Fruit fly (Drosophila melanogaster) whole organism, larva: ENCODE results near the gene Taf10b.

ENCODE experiments used
- noc ChIP-seq: fragments of 200-800 bp; sonication (Bioruptor generic); optimal IDR thresholded peaks from 3 replicates; lab custom pipeline; 2019; ENCODE audit warnings: missing biosample characterization, mild to moderate bottlenecking, missing genetic modification characterization, moderate library complexity

Taf10b gene

DNA sequence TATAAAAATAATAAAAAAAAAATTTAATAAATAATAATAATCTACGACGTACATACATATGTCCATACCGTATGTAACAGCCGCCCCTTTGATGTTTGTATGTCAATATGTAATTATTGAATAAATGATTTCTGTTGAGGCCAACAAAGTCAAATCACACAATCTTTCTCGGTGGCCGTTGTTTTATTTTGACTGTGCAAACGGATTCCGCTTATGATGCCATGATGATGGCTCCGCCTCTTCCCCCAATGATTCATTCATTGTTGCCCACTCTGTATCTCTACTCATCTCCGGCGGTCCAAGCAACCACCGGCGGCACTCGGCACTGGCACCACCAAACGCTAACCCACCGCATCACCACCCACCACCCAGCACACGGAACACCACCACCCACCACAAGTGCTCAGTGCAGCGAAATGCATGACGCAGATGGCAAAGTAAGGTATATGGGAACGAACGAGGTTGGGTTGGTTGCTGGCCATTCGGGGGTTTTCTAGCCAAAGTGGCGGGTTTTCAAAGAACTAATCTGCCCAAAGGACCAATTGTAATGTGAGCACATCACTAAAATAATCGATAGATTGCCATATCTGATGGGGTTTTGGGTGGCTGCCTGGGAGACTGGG, 18.4 kb downstream of the Taf10b start:
- TF ChIP-seq noc (tag; lab: Kevin White, UChicago): no peak

DNA sequence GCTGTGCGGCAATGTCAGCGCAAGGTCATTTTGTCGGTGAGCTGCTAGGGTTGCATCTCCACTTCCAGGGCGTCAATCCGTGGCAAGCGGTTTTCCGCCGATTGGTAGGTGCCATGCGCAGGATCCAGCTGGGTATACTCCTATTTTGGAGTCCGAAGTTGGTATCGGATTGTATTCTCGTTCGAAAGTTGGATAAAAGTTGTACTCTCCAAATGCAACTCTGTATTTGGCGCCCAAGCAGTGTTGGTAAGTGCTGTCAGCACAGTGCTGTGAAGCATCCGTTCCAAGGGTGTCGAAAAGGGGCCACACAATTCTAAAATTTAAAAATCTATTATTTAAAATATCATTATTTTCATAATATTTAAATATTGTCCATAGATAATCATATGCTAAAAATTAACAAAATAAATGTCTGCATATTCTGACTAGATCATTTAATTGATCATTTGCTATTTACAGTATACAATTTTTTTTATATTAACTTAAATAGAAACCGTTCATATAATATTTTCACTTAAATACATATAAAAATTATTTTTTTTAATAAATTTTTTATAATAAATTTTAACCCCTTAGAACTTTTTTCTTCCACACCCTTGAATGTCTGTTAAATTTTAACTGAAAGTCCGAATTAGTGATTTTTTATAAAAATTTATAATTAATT, 19.0 kb downstream of the Taf10b start:
- TF ChIP-seq noc (tag; lab: Kevin White, UChicago): peak; percentile 93

DNA sequence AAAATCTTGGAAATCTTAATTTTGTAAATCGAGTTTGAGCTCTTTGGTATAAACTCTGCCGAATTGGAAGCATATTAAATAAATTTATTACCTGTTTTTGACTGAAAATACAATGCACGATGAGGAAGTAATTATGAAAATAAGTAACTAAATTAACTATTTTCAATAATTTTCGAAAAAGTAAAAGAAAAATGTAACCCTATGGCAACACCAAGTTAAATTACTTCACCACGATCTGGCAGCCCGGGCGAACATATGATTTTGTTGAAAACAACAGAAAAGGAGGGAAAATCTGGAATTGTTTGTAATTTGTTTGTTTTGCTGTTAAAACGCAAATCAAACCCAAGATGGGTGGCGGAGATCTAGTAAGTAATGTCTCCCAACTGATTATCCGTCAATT, 22.8 kb downstream of the Taf10b start, which contains the start of the genes CG9961 and Cwc25:
TSS of gene CG9961 (minus strand) at position 83 of the 400 bp plus-strand sequence.
TSS of gene Cwc25 (plus strand) at position 247 of the 400 bp plus-strand sequence.
- no peak for TF ChIP-seq noc (tag; lab: Kevin White, UChicago)

DNA sequence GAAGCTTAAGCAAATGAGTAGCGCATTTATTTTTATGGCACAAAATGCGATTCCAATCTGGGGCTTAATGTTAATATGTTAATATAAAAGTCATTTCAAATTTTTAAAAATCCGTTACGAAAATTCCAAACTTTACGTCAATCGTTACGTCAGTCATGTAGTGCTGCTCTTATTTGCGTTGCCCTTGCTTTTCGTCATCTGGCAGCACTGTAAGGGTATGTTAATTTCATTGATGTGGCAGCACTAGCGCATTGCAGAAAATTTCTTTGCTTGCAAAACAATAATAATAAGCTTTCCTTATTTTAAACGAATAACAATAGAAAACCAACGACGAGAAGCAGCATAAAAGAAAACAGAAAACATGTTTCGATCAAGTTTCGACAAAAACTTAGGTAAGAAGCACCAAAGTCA, 27.8 kb downstream of the Taf10b start, which contains the start of gene Hrs:
TSS of gene Hrs (plus strand) at position 167 of the 411 bp plus-strand sequence.
- TF ChIP-seq noc (tag; lab: Kevin White, UChicago): no peak

DNA sequence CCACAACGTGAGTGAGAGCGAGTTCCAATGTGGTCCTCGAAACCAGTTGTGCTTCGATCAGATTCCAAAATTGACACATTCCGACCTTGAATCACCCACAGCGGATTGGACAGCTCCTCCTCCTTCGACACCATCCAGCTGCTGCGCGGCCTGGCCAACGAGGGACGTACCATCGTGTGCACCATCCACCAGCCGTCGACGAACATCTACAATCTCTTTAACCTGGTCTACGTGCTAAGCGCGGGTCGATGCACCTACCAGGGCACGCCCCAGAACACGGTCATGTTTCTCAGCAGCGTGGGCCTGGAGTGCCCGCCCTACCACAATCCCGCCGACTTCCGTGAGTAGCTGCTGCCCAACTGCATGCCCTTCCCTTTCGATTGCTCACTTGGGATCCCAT, 30.1 kb downstream of the Taf10b start:
- TF ChIP-seq noc (tag; lab: Kevin White, UChicago): no peak

DNA sequence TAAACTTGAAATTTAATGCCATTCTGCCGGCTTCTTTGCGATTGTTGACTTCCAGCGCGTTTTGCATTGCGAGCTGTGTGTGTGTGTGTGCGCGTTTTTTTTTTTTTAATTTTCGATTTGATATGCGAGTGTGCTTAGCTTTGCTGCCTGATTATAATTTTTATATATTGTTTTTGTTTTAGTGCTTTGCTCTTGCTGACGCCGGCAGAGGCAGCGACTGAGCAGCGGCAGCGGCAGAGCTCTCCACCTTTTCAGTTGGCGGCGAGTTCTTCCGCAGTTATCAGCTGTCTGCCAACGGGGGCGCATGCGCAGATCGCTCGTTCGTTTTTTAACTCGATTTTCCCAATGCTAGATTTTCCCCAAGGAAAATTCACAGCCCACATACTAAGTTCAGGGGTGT, 32.1 kb downstream of the Taf10b start:
- no peak for TF ChIP-seq noc (tag; lab: Kevin White, UChicago)

DNA sequence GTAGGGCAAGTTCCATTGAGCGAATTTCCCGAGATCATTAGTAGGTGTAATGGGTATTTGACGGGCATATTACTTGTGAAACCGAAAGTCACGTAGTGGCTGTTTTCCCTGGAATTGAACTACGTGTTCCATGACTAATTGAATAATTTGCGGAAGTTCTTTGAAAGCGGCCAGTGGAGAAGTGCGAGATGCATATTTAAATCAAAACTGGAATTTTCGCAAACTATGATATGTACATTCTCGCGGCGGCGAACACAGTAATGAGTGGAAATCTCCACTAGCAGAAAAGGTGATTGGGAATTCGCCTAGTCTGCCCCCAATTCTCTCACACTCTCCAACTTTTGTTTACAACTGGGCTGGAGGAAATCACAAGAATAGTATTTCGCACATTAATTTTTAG, 32.7 kb downstream of the Taf10b start:
- TF ChIP-seq noc (tag; lab: Kevin White, UChicago): no peak

DNA sequence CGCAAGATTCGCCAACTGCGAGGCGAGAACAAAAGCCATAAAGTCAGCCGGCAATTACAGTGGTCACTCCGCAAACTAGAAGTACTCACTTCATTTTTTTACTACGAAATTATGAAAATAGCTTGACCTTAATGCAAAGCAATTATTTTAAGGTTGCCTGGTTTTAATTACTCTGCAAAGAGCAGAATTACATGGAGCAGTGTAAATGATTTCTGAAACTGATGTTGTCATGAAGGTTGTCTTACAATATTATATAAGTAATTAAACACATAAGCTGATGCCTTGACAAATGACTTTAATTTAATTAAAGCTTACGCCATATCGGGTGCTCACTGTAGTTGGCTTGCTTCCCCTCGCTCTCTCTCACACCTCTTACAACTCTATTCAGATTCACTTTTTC, 33.4 kb downstream of the Taf10b start:
- TF ChIP-seq noc (tag; lab: Kevin White, UChicago): peak; percentile 90

DNA sequence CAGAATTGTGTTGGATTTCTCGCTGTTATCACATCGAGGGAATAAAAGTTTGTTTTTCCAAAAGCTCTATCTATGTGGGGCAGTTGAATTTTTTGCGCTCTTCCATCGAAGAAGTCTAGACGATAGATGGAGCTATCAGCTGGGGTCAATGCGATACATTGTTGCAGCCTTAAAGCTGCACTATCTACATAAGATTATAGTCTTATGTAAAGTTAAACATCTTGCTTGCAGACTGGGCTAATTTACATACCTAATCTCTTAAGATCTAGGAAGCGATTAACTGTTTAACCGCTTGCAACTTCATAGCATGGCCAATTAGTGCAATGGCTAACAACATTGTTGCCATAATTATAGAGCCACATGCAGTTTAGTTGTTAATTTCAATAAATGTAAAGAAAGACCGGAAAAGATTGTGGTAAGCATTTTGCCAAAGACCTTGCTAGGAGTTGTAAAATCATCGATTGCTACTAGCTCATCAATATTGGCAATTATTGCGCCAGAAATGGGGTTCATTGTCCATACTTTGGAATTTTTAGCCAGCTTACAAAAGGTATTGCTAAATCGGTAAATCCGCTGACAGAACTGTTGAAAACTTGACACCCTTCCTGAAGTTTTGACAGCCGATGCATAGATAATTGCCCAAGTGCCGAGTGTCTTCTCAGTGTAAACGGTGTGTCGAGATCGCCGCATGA, 35.4 kb downstream of the Taf10b start:
- no peak for TF ChIP-seq noc (tag; lab: Kevin White, UChicago)

DNA sequence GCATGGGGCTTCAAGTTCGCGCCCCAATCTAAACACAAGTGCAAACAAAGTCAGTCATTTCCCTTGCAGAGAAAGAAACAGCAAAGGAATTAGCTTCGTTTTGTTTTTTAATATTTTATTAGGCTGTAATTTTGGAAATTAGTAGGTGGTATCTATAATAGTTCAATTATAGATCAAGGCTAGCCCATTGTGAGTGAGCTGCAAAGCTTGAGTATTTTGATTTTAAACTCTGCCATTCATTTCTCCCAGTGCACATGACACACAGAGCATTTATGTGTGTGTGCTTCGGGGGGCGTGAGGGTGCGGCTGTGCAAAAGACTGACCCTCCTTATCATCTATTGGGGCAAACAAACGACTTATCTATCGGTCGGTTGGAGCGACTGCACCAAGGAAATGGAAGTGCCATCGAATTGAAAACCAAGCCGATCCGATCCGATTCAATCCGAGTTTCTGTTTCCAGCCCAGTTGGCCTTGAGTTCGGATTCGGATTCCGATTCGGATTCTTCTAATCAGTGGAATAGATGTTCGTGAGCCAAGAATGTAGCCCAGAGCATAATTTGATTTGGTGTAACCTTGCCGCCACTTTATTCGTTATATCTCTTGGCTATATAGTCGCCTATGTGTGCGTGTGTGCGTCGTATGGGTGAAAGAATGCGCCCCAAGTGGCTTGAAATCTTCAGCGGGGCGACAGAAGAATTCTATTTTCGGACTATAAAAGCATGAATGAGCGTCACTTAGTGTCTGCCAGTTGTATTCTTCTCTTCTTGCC, 36.1 kb downstream of the Taf10b start:
- TF ChIP-seq noc (tag; lab: Kevin White, UChicago): no peak

DNA sequence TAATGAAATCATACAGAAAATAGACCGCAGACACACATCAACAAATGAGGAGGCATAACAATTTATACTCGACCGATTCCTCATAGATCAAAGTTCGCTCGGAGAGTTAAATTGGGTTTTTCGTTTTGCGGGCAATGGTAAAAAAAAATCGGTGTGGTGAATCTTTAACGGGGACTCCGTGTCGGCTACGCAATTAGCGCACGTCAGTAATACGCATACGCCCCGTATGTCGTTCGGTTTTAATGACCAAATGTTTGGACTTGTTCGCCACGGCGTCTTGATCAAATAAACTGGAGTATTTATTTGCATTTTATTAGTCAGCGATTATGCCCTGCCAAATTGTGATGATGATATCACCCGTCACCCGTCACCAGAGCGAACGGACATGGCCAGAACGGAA, 36.9 kb downstream of the Taf10b start:
- TF ChIP-seq noc (tag; lab: Kevin White, UChicago): no peak

DNA sequence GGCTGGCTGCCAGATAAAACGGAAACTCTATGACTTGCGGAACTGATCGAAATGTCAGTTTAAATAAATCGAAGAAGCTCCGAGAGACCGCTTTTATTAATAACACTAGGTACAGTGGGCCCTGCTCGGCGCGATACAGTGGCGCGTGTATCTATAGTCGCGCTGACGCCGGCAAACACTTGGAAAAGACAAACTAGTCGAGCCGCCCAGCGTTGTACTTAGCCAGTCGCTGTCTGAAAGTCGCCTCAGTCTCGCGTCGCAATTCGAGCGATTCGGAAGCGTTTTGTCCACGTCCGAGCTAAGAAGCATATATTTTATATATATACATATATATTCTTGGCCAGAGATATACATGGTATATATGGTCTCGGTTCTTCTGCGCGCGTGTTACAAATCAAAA, 37.8 kb downstream of the Taf10b start:
- TF ChIP-seq noc (tag; lab: Kevin White, UChicago): no peak

DNA sequence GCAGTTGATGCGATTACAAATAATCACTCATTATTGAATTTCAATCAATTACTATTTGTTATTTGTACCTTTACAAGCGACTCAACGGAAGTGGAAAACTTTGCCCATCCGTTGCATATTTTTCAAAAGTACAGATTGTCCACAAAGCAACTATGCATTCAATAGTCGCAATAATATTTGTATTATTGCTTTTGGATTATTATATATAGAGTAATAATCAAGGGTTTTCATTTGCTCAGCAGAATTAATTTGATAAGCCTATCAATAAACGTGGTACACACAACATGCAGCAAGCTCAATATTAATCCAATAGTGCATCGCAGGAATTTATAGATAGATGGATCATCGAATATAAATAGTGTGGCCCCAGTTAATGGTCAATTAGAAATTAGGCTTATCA, 39.1 kb downstream of the Taf10b start:
- no peak for TF ChIP-seq noc (tag; lab: Kevin White, UChicago)

DNA sequence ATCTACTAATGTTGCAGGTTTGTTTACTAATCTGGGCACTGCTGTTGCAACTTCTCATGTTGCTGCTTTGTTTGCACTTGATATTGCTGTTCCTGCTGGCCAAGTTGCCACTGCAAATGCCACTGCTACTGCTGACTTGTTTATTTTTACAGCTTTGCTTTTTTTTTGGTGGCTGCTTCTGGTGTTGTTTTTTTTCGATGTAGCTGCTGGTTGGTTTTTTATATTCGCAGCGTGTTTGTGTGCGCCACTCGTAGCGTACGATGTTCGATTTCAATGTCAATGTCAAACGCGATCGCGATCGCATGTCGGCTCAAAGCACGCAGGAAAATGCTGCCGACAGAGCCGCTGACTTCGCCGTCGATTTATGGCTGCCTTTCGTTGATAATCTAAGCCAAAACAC, 39.8 kb downstream of the Taf10b start:
- TF ChIP-seq noc (tag; lab: Kevin White, UChicago): no peak

DNA sequence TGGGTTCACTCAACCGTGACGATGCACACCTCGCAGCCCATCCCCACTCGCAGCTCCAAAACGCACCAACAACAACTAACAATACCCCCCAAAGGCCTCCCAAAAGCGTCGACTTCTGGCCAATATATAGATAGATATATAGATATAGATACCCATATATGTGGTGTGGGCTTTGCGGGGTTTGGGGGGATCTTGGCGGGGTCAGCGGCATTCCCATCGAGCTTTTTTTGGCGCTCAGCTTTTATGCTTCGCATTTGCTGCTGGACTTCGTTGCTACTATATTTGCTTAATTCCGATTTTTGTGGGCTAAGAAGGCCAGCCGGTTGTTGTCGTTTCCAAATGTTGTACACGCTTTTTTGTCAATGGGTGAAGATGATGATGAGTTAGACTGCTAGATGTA, 40.3 kb downstream of the Taf10b start:
- TF ChIP-seq noc (tag; lab: Kevin White, UChicago): no peak

DNA sequence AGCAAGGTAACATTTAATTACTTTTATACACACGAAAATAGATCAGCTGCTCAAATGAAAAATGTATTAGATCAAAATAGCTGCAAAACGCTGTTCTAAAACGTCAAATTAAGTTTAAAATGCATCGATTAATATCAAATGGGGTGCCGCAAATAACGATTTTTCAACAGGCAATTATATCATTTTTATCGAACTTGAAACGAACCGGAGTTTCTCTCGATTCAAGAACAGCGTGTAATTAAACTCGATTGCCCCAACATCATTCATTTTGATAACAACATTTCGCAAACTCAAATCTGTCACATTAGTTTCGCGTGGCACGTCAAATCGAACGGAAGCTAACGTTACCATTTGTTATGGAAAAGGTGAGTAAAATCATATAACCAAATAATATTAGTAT, 42.3 kb downstream of the Taf10b start, which contains the start of gene CG31689:
TSS of gene CG31689 (plus strand) at position 301 of the 400 bp plus-strand sequence.
- no peak for TF ChIP-seq noc (tag; lab: Kevin White, UChicago)
